ENCODE assay signal across 2 fruit fly cellular contexts in the genomic region with DNA sequence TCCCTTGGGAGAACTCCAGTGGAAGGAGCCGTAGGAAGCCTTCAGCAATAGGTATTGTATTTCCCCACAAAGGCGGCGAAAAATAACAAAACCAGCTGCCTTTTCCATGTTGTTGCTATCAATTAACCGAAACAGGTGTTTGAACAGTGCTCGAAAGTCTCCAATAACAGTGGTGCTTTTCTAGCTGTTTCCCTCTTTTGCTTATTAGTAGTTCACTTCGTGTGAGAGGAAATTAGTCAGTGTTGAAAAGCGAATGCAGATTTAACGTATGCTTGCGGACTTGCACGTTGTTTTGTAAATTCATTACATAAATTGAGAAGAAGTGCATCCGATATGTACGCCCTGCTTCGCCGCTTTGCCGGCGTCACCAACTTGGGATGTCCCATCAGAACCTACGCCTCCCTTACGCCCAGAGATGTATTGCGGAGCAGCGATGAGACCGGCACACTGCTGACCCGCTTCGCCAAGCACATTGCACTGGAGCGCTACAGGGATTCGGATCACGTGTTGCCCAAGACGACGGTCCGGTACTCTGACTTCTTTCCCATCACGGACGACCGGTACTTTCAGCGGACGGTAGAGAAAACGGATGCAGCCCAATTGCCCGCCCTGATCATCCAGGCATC.
TF ChIP-seq lines count a peak whose summit lies in the region.

A gene (minus strand): TSS at position 160 of the 626 bp plus-strand sequence.
A gene (plus strand): TSS at position 233 of the 626 bp plus-strand sequence.

TF ChIP-seq in whole organism, embryonic, 481 proteins besides CTCF, POLR2A, EP300 and RAD21 (continued from another document and continues in another):
- TF ChIP-seq gsb (GFP tag; IDR thresholded peaks at IDR 0.05; lab: Robert Waterston, UW): no peak
- TF ChIP-seq CG6791 (GFP tag; IDR thresholded peaks at IDR 0.05; lab: Robert Waterston, UW; ENCODE audit: partially characterized antibody): peak; percentile 65; the same call in 1 of the 3 replicates
- peak; percentile 38 for TF ChIP-seq pho (GFP tag; optimal IDR thresholded peaks at IDR 0.05; lab: Kevin White, UChicago)
- TF ChIP-seq CG5953 (GFP tag; IDR thresholded peaks at IDR 0.05; lab: Robert Waterston, UW): no peak
- peak; percentile 46 for TF ChIP-seq bbx (GFP tag; IDR thresholded peaks at IDR 0.05; lab: Robert Waterston, UW; ENCODE audit: partially characterized antibody)
- TF ChIP-seq CG8290 (GFP tag; optimal IDR thresholded peaks at IDR 0.05; lab: Kevin White, UChicago): no peak
- TF ChIP-seq CG8290 (tag; optimal IDR thresholded peaks at IDR 0.05; lab: Kevin White, UChicago): no peak
- TF ChIP-seq Dref (GFP tag; IDR thresholded peaks at IDR 0.05; lab: Robert Waterston, UW): peak; percentile 46
- TF ChIP-seq CG6854 (GFP tag; optimal IDR thresholded peaks at IDR 0.05; lab: Kevin White, UChicago): no peak
- TF ChIP-seq gfzf (GFP tag; optimal IDR thresholded peaks at IDR 0.05; lab: Kevin White, UChicago): no peak
- peak; percentile 93 for TF ChIP-seq MBD-R2 (GFP tag; IDR thresholded peaks at IDR 0.05; lab: Robert Waterston, UW)
- no peak for TF ChIP-seq CG10147 (GFP tag; optimal IDR thresholded peaks at IDR 0.05; lab: Kevin White, UChicago)
- TF ChIP-seq CG13894 (tag; optimal IDR thresholded peaks at IDR 0.05; lab: Kevin White, UChicago): no peak
- TF ChIP-seq gt (GFP tag; IDR thresholded peaks at IDR 0.05; lab: Robert Waterston, UW): no peak
- TF ChIP-seq CG17328 (GFP tag; IDR thresholded peaks at IDR 0.05; lab: Robert Waterston, UW): peak; percentile 29; the same call in 1 of the 2 replicates
- no peak for TF ChIP-seq CG6254 (GFP tag; optimal IDR thresholded peaks at IDR 0.05; lab: Kevin White, UChicago)
- TF ChIP-seq CG11504 (tag; optimal IDR thresholded peaks at IDR 0.05; lab: Kevin White, UChicago): no peak
- peak; percentile 26; the same call in 1 of the 2 replicates for TF ChIP-seq CG13287 (GFP tag; IDR thresholded peaks at IDR 0.05; lab: Robert Waterston, UW; ENCODE audit: partially characterized antibody)
- no peak for TF ChIP-seq CG3407 (GFP tag; optimal IDR thresholded peaks at IDR 0.05; lab: Kevin White, UChicago)
- peak; percentile 65; the same call in 2 of the 3 replicates for TF ChIP-seq H15 (GFP tag; IDR thresholded peaks at IDR 0.05; lab: Robert Waterston, UW)
- TF ChIP-seq CG14014 (GFP tag; IDR thresholded peaks at IDR 0.05; lab: Robert Waterston, UW): 0 out of 2 replicates have a peak, but pooled peaks have one; percentile 13
- no peak for TF ChIP-seq Mrtf (GFP tag; IDR thresholded peaks at IDR 0.05; lab: Robert Waterston, UW)
- no peak for TF ChIP-seq h (optimal IDR thresholded peaks at IDR 0.05; lab: Kevin White, UChicago)
- no peak for TF ChIP-seq CG12299 (tag; optimal IDR thresholded peaks at IDR 0.05; lab: Kevin White, UChicago)
- TF ChIP-seq pum (GFP tag; optimal IDR thresholded peaks at IDR 0.05; lab: Kevin White, UChicago): peak; percentile 29
- no peak for TF ChIP-seq stc (GFP tag; IDR thresholded peaks at IDR 0.05; lab: Robert Waterston, UW)
- no peak for TF ChIP-seq CG8924 (tag; optimal IDR thresholded peaks at IDR 0.05; lab: Kevin White, UChicago)
- no peak for TF ChIP-seq inv (GFP tag; IDR thresholded peaks at IDR 0.05; lab: Robert Waterston, UW; ENCODE audit: partially characterized antibody)
- TF ChIP-seq pfk (GFP tag; optimal IDR thresholded peaks at IDR 0.05; lab: Kevin White, UChicago): peak; percentile 9
- TF ChIP-seq Dip3 (GFP tag; optimal IDR thresholded peaks at IDR 0.05; lab: Kevin White, UChicago): peak; percentile 42
- peak; percentile 11 for TF ChIP-seq CG12155 (GFP tag; optimal IDR thresholded peaks at IDR 0.05; lab: Kevin White, UChicago)
- TF ChIP-seq CG6683 (GFP tag; optimal IDR thresholded peaks at IDR 0.05; lab: Kevin White, UChicago): no peak
- TF ChIP-seq CG6813 (GFP tag; optimal IDR thresholded peaks at IDR 0.05; lab: Kevin White, UChicago): peak; percentile 16
- TF ChIP-seq Stat92E (GFP tag; optimal IDR thresholded peaks at IDR 0.05; lab: Kevin White, UChicago): no peak
- no peak for TF ChIP-seq abd-A (tag; optimal IDR thresholded peaks at IDR 0.05; lab: Kevin White, UChicago)
- TF ChIP-seq ara (GFP tag; IDR thresholded peaks at IDR 0.05; lab: Robert Waterston, UW): no peak
- TF ChIP-seq Hr3 (GFP tag; optimal IDR thresholded peaks at IDR 0.05; lab: Kevin White, UChicago): no peak
- TF ChIP-seq Atf3 (GFP tag; optimal IDR thresholded peaks at IDR 0.05; lab: Kevin White, UChicago): no peak
- no peak for TF ChIP-seq CG15269 (tag; optimal IDR thresholded peaks at IDR 0.05; lab: Kevin White, UChicago)
- peak; percentile 53 for TF ChIP-seq mirr (GFP tag; optimal IDR thresholded peaks at IDR 0.05; lab: Kevin White, UChicago)
- no peak for TF ChIP-seq ranshi (GFP tag; IDR thresholded peaks at IDR 0.05; lab: Robert Waterston, UW)
- TF ChIP-seq Hr39 (optimal IDR thresholded peaks at IDR 0.05; lab: Kevin White, UChicago): no peak
- TF ChIP-seq ttk (GFP tag; IDR thresholded peaks at IDR 0.05; lab: Robert Waterston, UW): no peak
- TF ChIP-seq CG2678 (tag; optimal IDR thresholded peaks at IDR 0.05; lab: Kevin White, UChicago): no peak
- TF ChIP-seq Rx (GFP tag; IDR thresholded peaks at IDR 0.05; lab: Robert Waterston, UW): no peak
- TF ChIP-seq CG18599 (GFP tag; optimal IDR thresholded peaks at IDR 0.05; lab: Kevin White, UChicago): peak; percentile 72
- no peak for TF ChIP-seq cato (GFP tag; optimal IDR thresholded peaks at IDR 0.05; lab: Kevin White, UChicago; ENCODE audit: borderline replicate concordance)
- no peak for TF ChIP-seq z (GFP tag; IDR thresholded peaks at IDR 0.05; lab: Robert Waterston, UW)
- TF ChIP-seq Sox100B (GFP tag; optimal IDR thresholded peaks at IDR 0.05; lab: Kevin White, UChicago): no peak
- TF ChIP-seq CG10321 (GFP tag; IDR thresholded peaks at IDR 0.05; lab: Robert Waterston, UW): no peak
- no peak for TF ChIP-seq ERR (GFP tag; optimal IDR thresholded peaks at IDR 0.05; lab: Kevin White, UChicago)
- no peak for TF ChIP-seq CG16815 (GFP tag; optimal IDR thresholded peaks at IDR 0.05; lab: Kevin White, UChicago)
- no peak for TF ChIP-seq CG3726 (GFP tag; IDR thresholded peaks at IDR 0.05; lab: Robert Waterston, UW)
- TF ChIP-seq croc (GFP tag; conservative IDR thresholded peaks at IDR 0.05; lab: Robert Waterston, UW): peak; percentile 24; the same call in 1 of the 3 replicates
- peak; percentile 71 for TF ChIP-seq slbo (GFP tag; IDR thresholded peaks at IDR 0.05; lab: Robert Waterston, UW)
- no peak for TF ChIP-seq psq (GFP tag; optimal IDR thresholded peaks at IDR 0.05; lab: Kevin White, UChicago)
- no peak for TF ChIP-seq sr (GFP tag; IDR thresholded peaks at IDR 0.05; lab: Robert Waterston, UW)
- TF ChIP-seq amos (GFP tag; IDR thresholded peaks at IDR 0.05; lab: Robert Waterston, UW; ENCODE audit: partially characterized antibody): peak; percentile 19; the same call in 1 of the 2 replicates
- TF ChIP-seq CG2116 (GFP tag; optimal IDR thresholded peaks at IDR 0.05; lab: Kevin White, UChicago): peak; percentile 29
- no peak for TF ChIP-seq CG18262 (tag; optimal IDR thresholded peaks at IDR 0.05; lab: Kevin White, UChicago)
- TF ChIP-seq NK7.1 (GFP tag; optimal IDR thresholded peaks at IDR 0.05; lab: Kevin White, UChicago): no peak
- TF ChIP-seq Dip2 (GFP tag; IDR thresholded peaks at IDR 0.05; lab: Robert Waterston, UW): no peak

TF ChIP-seq in whole organism, prepupa, 60 proteins besides CTCF, POLR2A, EP300 and RAD21 (continued from another document):
- TF ChIP-seq Sox102F (GFP tag; optimal IDR thresholded peaks at IDR 0.05; lab: Kevin White, UChicago): no peak
- TF ChIP-seq Ets96B (tag; optimal IDR thresholded peaks at IDR 0.05; lab: Kevin White, UChicago): peak; percentile 13
- peak; percentile 40 for TF ChIP-seq topi (GFP tag; optimal IDR thresholded peaks at IDR 0.05; lab: Kevin White, UChicago)
- TF ChIP-seq cyc (GFP tag; optimal IDR thresholded peaks at IDR 0.05; lab: Kevin White, UChicago): peak; percentile 42
- peak; percentile 61 for TF ChIP-seq CG3919 (GFP tag; optimal IDR thresholded peaks at IDR 0.05; lab: Kevin White, UChicago)
- TF ChIP-seq CG8319 (GFP tag; optimal IDR thresholded peaks at IDR 0.05; lab: Kevin White, UChicago): no peak
- no peak for TF ChIP-seq fd85E (GFP tag; optimal IDR thresholded peaks at IDR 0.05; lab: Kevin White, UChicago)
- TF ChIP-seq Eip75B (GFP tag; optimal IDR thresholded peaks at IDR 0.05; lab: Kevin White, UChicago): no peak
- TF ChIP-seq salr (GFP tag; optimal IDR thresholded peaks at IDR 0.05; lab: Kevin White, UChicago): no peak
